Fruit fly (Drosophila melanogaster) whole organism: ENCODE measurements around the gene Sytbeta.
A peak's percentile ranks its signal among the peaks of the same experiment; 100 is the strongest.

Experiments
- CG8478 ChIP-seq: fragments of >200 bp; optimal IDR thresholded peaks from 2 replicates; lab custom pipeline; 2018; ENCODE audit warnings: inconsistent platforms
- Dll ChIP-seq: fragments of >200 bp; optimal IDR thresholded peaks from 2 replicates; lab custom pipeline; 2017
- EcR ChIP-seq, 2 experiments: fragments of >200 bp; optimal IDR thresholded peaks; 2 replicates each; lab custom pipeline; 2017; ENCODE audit warnings: missing biosample characterization in 2 of 2, missing genetic modification characterization in 2 of 2, missing genetic modification reagents in 2 of 2
- pan ChIP-seq: fragments of >200 bp; optimal IDR thresholded peaks from 2 replicates; lab custom pipeline; 2017
- psq ChIP-seq: fragments of >200 bp; optimal IDR thresholded peaks from 2 replicates; lab custom pipeline; 2017
- usp ChIP-seq: fragments of >200 bp; optimal IDR thresholded peaks from 2 replicates; lab custom pipeline; 2017; ENCODE audit warnings: missing biosample characterization, missing genetic modification characterization, mixed read lengths

The Sytbeta gene

DNA sequence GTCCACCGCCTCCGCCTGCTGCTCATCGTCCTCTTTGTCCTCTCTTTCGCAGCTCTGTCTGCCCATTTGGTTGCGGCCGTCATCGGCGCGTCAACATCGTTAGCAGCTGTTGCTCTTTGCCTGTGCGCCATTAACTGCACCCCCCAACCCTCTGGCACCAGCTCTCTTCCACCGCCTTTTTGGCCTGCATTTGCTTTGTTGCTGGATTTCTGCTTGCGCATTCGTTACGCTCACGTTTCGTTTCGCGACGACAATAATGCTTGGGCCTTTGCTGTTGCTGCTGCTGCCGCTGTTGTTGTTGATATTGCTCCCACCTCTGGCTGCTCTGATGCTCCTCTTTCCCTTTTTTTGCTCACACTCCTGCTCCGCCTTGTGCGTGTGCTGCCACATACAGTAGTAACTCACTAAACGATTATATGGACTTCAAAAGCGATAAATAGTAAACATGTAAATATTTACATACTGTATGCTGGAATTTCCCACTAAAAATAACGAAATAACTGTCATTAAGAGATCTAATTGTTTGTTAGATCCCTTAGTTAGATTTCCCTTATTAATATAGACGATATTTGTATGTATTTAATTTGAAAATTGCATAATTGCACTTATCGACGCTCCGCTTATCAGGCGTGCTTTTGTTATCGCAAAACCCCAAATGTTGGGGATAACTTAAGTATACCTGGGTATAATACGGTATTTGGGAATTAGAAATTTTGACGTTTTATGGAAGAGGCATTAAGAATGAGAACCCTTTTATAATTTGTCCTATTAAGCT lies 37.0 kb upstream of the Sytbeta start:
- TF ChIP-seq pan (lab: Kevin White, UChicago) (no peak), Dll (lab: Kevin White, UChicago) (peak; percentile 68)

DNA sequence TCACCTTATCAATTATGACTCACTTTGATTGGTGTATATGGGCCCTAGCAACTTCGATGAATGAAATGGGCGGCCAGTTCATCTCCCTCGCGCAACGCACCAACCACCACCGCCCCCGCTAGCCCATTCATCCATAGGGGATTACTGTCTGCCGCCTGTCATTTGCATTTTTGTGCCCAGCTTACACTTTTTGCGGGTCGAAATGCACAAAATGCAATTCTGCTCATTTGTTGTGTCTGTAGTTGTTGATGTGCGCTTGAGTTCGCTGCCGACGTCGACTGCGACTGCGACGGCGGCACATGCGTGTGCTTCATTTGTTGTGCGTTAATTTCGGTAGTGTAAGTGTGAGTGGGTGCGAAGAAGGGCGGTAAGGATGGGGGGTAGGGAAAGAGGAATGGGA lies 36.2 kb upstream of the Sytbeta start:
- no peak for TF ChIP-seq Dll (lab: Kevin White, UChicago)
- TF ChIP-seq usp (GFP tag; lab: Kevin White, UChicago) = no peak
- no peak for TF ChIP-seq pan (lab: Kevin White, UChicago)
- TF ChIP-seq EcR (GFP tag; optimal IDR thresholded peaks at IDR 0.05; lab: Kevin White, UChicago) = no peak
- no peak for TF ChIP-seq CG8478
- TF ChIP-seq psq = no peak

DNA sequence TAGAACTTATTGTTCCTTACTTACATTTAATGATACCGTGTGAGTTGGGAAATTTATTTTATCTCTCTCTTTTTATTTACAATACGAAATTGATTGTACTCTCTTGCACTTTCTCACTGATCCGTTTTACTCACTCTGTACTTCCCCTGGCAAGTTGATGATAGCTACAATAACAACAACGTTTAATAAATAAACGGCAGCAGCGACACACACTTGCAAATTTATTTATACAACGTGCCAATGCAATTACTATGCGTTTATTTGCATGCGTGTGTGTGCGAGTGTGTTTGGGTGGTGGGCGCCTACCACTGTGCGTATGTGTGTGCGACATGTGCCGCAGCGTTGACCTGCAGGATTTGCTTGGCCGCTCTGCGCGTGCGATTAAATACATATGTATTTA lies 34.8 kb upstream of the Sytbeta start:
- TF ChIP-seq usp (GFP tag; lab: Kevin White, UChicago) (no peak), psq (no peak), Dll (lab: Kevin White, UChicago) (no peak), pan (lab: Kevin White, UChicago) (no peak), CG8478 (no peak), EcR (GFP tag; optimal IDR thresholded peaks at IDR 0.05; lab: Kevin White, UChicago) (no peak)

DNA sequence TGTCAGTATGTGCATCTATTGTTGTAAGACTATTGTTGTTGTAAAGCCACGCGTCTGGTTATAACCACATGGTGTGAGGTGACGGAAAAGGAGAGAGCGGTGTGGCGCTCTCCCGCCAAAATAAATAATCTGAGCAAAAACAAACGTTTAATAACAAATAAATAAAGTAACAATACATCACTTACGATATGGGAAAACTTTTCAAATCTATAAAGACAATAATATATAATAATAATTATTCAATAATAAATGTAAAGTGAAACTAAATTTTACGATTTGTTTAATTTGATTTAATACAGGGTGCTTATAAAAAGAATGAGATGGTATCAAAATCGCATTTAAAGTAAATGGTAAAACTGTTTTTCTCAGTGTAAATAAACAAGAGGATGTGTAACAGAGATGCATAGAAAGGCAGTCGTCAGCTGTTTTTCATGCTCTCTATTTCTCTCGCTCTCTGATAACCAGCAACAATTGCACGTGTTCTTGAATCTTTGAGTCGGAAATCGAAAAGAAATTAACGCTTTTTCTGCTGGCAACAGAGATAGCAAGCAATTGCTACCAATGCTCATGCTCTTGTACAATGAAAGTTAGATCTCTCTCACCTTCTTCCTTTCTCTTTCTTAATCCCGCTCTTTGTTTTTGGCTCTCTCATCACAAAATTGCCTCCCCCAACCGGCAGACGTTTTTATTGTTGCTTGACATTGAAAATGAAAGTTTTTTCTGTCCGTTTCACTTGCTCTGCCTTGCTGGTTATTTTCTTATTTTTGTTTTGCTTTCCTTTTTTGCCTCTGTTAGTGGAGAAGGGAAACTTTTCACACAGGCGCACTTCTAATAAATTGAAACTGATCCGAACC lies 34.1 kb upstream of the Sytbeta start:
- TF ChIP-seq pan (lab: Kevin White, UChicago) = no peak
- TF ChIP-seq Dll (lab: Kevin White, UChicago) = no peak
- no peak for TF ChIP-seq psq

DNA sequence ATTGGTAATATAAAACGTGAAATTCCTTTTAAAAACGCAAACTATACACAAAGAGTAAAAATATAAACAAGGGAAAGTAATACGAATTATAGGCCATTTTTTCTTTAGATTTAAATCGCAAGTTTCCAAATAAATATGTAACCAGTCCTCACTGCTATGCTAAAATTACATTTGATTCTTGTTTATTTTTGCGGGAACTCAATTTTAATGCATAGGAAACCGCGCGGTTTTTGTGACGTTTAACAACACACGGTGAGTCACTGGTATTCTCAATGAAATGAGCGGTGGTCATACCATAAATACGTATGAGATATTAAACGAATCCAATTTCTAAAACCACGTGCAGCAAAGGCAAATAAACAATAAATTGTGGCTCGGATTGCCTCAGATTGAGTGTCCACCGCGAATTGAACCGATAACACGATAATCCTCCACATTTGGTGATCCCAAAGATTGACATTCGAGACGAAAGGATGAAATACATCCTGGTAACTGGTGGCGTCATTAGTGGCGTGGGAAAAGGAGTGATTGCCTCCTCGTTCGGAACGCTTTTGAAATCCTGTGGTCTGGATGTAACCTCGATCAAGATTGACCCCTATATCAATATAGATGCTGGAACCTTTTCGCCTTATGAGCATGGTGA lies 33.2 kb upstream of the Sytbeta start, which contains the start of gene Ctps:
Gene Ctps (plus strand): TSS at position 37 of the 643 bp plus-strand sequence.
- TF ChIP-seq CG8478 = no peak
- TF ChIP-seq pan (lab: Kevin White, UChicago) = no peak
- no peak for TF ChIP-seq Dll (lab: Kevin White, UChicago)
- no peak for TF ChIP-seq usp (GFP tag; lab: Kevin White, UChicago)

dm6 chr3L:15094589-15095288 lies 30.0 kb upstream of the Sytbeta start, which contains the start of the genes sstn, Plp and GlyRS:
sstn (minus strand) TSS chr3L:15094719.
Plp (minus strand) TSS chr3L:15094724.
GlyRS (plus strand) TSS chr3L:15095142.
- TF ChIP-seq EcR (GFP tag; optimal IDR thresholded peaks at IDR 0.05; lab: Kevin White, UChicago) (no peak), psq (no peak), CG8478 (no peak), Dll (lab: Kevin White, UChicago) (no peak), usp (GFP tag; lab: Kevin White, UChicago) (no peak), pan (lab: Kevin White, UChicago) (no peak)

DNA sequence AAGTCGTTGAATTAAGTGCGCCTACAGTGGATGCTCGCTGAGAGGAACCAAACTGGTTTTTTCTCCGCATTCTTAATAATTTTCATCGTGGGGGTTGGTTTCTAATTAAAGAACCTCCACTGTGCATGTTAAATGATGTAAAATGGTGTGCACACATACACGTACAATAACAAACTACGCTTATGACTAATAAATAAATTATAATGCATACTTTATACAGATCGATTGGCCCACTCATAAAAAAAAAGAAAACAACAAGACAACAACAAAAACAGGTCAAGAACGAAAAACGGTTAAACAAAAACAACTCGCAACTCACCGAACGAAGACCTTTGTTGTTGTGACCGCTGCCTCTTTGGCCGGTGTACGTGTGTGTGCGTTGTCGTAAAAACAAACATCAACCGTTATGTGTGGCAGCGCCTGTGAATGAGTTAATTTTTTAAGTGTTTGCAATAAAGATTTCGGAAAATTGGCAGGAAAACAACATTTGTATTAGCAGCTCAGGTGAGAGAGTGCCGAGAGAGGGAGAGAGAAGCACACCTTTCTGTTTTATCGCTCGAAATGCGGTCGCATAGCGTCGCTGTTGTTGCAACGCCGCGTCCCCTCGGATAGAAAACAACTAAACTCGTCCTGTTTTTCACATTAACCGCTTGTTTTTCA lies 29.3 kb upstream of the Sytbeta start:
- TF ChIP-seq usp (GFP tag; lab: Kevin White, UChicago) (no peak), EcR (GFP tag; optimal IDR thresholded peaks at IDR 0.05; lab: Kevin White, UChicago) (no peak), Dll (lab: Kevin White, UChicago) (no peak), psq (no peak), CG8478 (no peak), pan (lab: Kevin White, UChicago) (no peak)

- TF ChIP-seq psq (no peak), CG8478 (no peak), EcR (GFP tag; optimal IDR thresholded peaks at IDR 0.05; lab: Kevin White, UChicago) (no peak), pan (lab: Kevin White, UChicago) (no peak), Dll (lab: Kevin White, UChicago) (no peak), usp (GFP tag; lab: Kevin White, UChicago) (no peak)
These were observed 25.3 kb upstream of the Sytbeta start for dm6 chr3L:15089887-15090679.

DNA sequence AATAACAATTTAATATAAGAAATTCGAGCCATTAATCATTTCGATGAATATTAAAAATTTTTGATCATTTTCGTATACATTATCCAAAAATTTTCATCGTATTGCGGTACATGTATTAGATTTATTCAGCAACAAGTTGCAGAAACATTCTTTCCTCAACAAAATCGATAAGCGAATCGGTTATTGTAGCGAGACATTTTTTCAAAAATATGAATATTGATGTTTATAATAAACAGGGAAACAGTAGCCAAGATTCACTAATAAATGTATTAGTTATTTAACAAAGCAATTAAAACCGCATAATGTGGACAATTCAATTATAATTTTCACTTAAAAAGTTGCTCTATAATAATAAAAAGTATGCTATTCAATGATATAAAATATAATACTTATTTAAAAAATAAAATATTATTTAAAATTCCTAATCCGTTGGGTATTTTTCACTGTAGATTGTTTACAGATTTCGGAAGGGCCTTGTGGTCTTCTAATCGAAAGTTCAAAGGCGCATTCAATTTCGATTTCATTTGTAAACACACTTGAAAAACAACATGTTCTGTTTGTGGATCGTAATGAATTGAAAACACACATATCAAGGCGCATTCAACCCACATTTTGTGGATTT lies 24.4 kb upstream of the Sytbeta start:
- TF ChIP-seq CG8478 (no peak), pan (lab: Kevin White, UChicago) (no peak), usp (GFP tag; lab: Kevin White, UChicago) (no peak), Dll (lab: Kevin White, UChicago) (no peak), psq (no peak), EcR (GFP tag; optimal IDR thresholded peaks at IDR 0.05; lab: Kevin White, UChicago) (no peak)

DNA sequence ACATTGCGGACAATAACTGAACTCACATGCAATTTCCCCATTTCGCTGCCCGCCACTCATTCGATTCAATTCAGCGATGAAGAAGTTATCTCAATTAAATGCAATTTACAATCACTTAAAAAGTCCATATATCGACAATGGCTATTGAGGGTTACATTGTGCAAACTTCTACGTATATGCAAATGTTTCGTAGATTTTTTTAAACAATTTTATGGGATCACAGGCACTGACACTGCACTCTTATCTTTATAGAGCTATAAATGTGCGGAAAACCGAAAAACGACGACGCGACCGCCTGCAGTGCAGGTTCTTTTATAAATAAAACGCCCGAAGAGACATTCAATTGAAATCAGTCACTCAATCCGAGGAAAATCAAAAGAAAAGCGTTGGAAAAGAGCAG lies 23.5 kb upstream of the Sytbeta start:
- TF ChIP-seq CG8478 (no peak), EcR (GFP tag; optimal IDR thresholded peaks at IDR 0.05; lab: Kevin White, UChicago) (no peak), Dll (lab: Kevin White, UChicago) (no peak), pan (lab: Kevin White, UChicago) (no peak), psq (no peak), usp (GFP tag; lab: Kevin White, UChicago) (no peak)
